Fruit fly (Drosophila melanogaster) whole organism, embryonic: ENCODE measurements around the gene CG14286.

ENCODE experiments used
- Abd-B ChIP-seq: fragments of 200-800 bp; sonication (Bioruptor generic); optimal IDR thresholded peaks from 2 replicates; lab custom pipeline; 2018; ENCODE audit warnings: missing biosample characterization, mild to moderate bottlenecking, missing genetic modification characterization, moderate library complexity
- Aef1 ChIP-seq: fragments of 200-800 bp; sonication (Bioruptor generic); IDR thresholded peaks from 3 replicates; pipeline ENCODE4 v1.3.6; 2022; ENCODE audit warnings: missing biosample characterization, missing genetic modification characterization
- Atf-2 ChIP-seq: fragments of 200-800 bp; sonication (Bioruptor generic); optimal IDR thresholded peaks from 2 replicates; lab custom pipeline; 2016; ENCODE audit warnings: missing biosample characterization, missing genetic modification characterization
- BEAF-32 ChIP-seq: fragments of 200-800 bp; sonication (Bioruptor generic); optimal IDR thresholded peaks from 3 replicates; lab custom pipeline; 2017; ENCODE audit warnings: missing biosample characterization, missing genetic modification characterization, mild to moderate bottlenecking, moderate library complexity, missing genetic modification reagents
- CG10267 ChIP-seq: fragments of 200-800 bp; sonication (Bioruptor generic); optimal IDR thresholded peaks from 2 replicates; lab custom pipeline; 2018; ENCODE audit warnings: missing biosample characterization, mild to moderate bottlenecking, missing genetic modification characterization, moderate library complexity
- CG10431 ChIP-seq: fragments of 200-800 bp; sonication (Bioruptor generic); optimal IDR thresholded peaks from 3 replicates; lab custom pipeline; 2018; ENCODE audit warnings: missing biosample characterization, mild to moderate bottlenecking, missing genetic modification characterization
- CG12659 ChIP-seq: fragments of 200-800 bp; sonication (Bioruptor generic); optimal IDR thresholded peaks from 3 replicates; lab custom pipeline; 2017; ENCODE audit warnings: mild to moderate bottlenecking, missing biosample characterization, missing genetic modification reagents, missing genetic modification characterization
- CG13624 ChIP-seq: fragments of 200-800 bp; sonication (Bioruptor generic); optimal IDR thresholded peaks from 2 replicates; lab custom pipeline; 2016; ENCODE audit warnings: missing biosample characterization, missing genetic modification characterization
- CG1529 ChIP-seq: fragments of 200-800 bp; sonication (Bioruptor generic); optimal IDR thresholded peaks from 3 replicates; lab custom pipeline; 2018; ENCODE audit warnings: missing biosample characterization, missing genetic modification characterization
- CG15514 ChIP-seq: fragments of 200-800 bp; sonication (Bioruptor generic); optimal IDR thresholded peaks from 3 replicates; lab custom pipeline; 2017; ENCODE audit warnings: missing biosample characterization, missing genetic modification characterization, mild to moderate bottlenecking, moderate library complexity, missing genetic modification reagents
- CG1602 ChIP-seq: fragments of 200-800 bp; sonication (Bioruptor generic); optimal IDR thresholded peaks from 3 replicates; lab custom pipeline; 2016; ENCODE audit warnings: missing biosample characterization, missing genetic modification characterization
- CG1647 ChIP-seq: fragments of 200-800 bp; sonication (Bioruptor generic); optimal IDR thresholded peaks from 3 replicates; lab custom pipeline; 2016; ENCODE audit warnings: missing biosample characterization, missing genetic modification characterization
- CG17186 ChIP-seq: fragments of 200-800 bp; sonication (Bioruptor generic); optimal IDR thresholded peaks from 3 replicates; lab custom pipeline; 2017; ENCODE audit warnings: missing biosample characterization, missing genetic modification reagents, missing genetic modification characterization
- CG2889 ChIP-seq: fragments of 200-800 bp; sonication (Bioruptor generic); IDR thresholded peaks from 3 replicates; pipeline ENCODE4 v1.3.6; 2022; ENCODE audit warnings: missing biosample characterization, missing genetic modification characterization
- CG33557 ChIP-seq: fragments of 200-800 bp; sonication (Bioruptor generic); optimal IDR thresholded peaks from 2 replicates; lab custom pipeline; 2019; ENCODE audit warnings: missing biosample characterization, mild to moderate bottlenecking, missing genetic modification characterization, moderate library complexity
- CG3726 ChIP-seq: fragments of 200-800 bp; sonication (Bioruptor generic); IDR thresholded peaks from 3 replicates; pipeline ENCODE4, ENCODE4 v1.3.6; 2022; ENCODE audit warnings: missing biosample characterization, missing genetic modification characterization
- CG4617 ChIP-seq: fragments of 200-800 bp; sonication (Bioruptor generic); optimal IDR thresholded peaks from 3 replicates; lab custom pipeline; 2016; ENCODE audit warnings: missing biosample characterization, missing genetic modification characterization, borderline replicate concordance
- CG6175 ChIP-seq: fragments of 200-800 bp; sonication (Bioruptor generic); IDR thresholded peaks from 3 replicates; pipeline ENCODE4 v1.3.6; 2022; ENCODE audit warnings: missing biosample characterization, missing genetic modification characterization
- CG9609 ChIP-seq: fragments of 200-800 bp; sonication (Bioruptor generic); optimal IDR thresholded peaks from 3 replicates; lab custom pipeline; 2016; ENCODE audit warnings: missing biosample characterization, missing genetic modification characterization
- CoRest ChIP-seq: fragments of 200-800 bp; sonication (Bioruptor generic); optimal IDR thresholded peaks from 3 replicates; lab custom pipeline; 2018; ENCODE audit warnings: missing biosample characterization, mild to moderate bottlenecking, missing genetic modification characterization, moderate library complexity
- D19B ChIP-seq: fragments of 200-800 bp; sonication (Bioruptor generic); optimal IDR thresholded peaks from 2 replicates; lab custom pipeline; 2017; ENCODE audit warnings: missing biosample characterization, mild to moderate bottlenecking, missing genetic modification characterization
- Dp ChIP-seq: fragments of 200-800 bp; sonication (Bioruptor generic); optimal IDR thresholded peaks from 2 replicates; lab custom pipeline; 2018; ENCODE audit warnings: missing biosample characterization, mild to moderate bottlenecking, missing genetic modification characterization, moderate library complexity
- H15 ChIP-seq: fragments of 200-800 bp; sonication (Bioruptor generic); IDR thresholded peaks from 3 replicates; pipeline ENCODE4 v1.3.6; 2022; ENCODE audit warnings: missing biosample characterization, missing genetic modification characterization
- HmgZ ChIP-seq: fragments of 200-800 bp; sonication (Bioruptor generic); optimal IDR thresholded peaks from 2 replicates; lab custom pipeline; 2018; ENCODE audit warnings: missing biosample characterization, mild to moderate bottlenecking, missing genetic modification characterization
- Hmr ChIP-seq: fragments of 200-800 bp; sonication (Bioruptor generic); optimal IDR thresholded peaks from 3 replicates; lab custom pipeline; 2017; ENCODE audit warnings: mild to moderate bottlenecking, missing biosample characterization, missing genetic modification reagents, missing genetic modification characterization
- Hmx ChIP-seq: fragments of 200-800 bp; sonication (Bioruptor generic); optimal IDR thresholded peaks from 2 replicates; lab custom pipeline; 2016; ENCODE audit warnings: missing biosample characterization, missing genetic modification characterization
- Hr39 ChIP-seq: fragments of >200 bp; optimal IDR thresholded peaks from 2 replicates; lab custom pipeline; 2017
- Jarid2 ChIP-seq: fragments of 200-800 bp; sonication (Bioruptor generic); optimal IDR thresholded peaks from 3 replicates; lab custom pipeline; 2017; ENCODE audit warnings: mild to moderate bottlenecking, missing biosample characterization, missing genetic modification reagents, missing genetic modification characterization
- Lim3 ChIP-seq: fragments of 200-800 bp; sonication (Bioruptor generic); IDR thresholded peaks from 2 replicates; pipeline ENCODE4 v1.3.6; 2022; ENCODE audit warnings: missing biosample characterization, missing genetic modification characterization
- MBD-R2 ChIP-seq: fragments of 200-800 bp; sonication (Bioruptor generic); IDR thresholded peaks from 2 replicates; pipeline ENCODE4 v1.3.6; 2022; ENCODE audit warnings: missing biosample characterization, missing genetic modification characterization
- Neu2 ChIP-seq: fragments of 200-800 bp; sonication (Bioruptor generic); optimal IDR thresholded peaks from 3 replicates; lab custom pipeline; 2016; ENCODE audit warnings: missing biosample characterization, missing genetic modification characterization, borderline replicate concordance
- Nf-YC ChIP-seq: fragments of 200-800 bp; optimal IDR thresholded peaks from 3 replicates; lab custom pipeline; 2019; ENCODE audit warnings: missing biosample characterization, mild to moderate bottlenecking, missing genetic modification characterization, moderate library complexity
- Rfx ChIP-seq: fragments of 200-800 bp; sonication (Bioruptor generic); IDR thresholded peaks from 2 replicates; pipeline ENCODE4 v1.3.6; 2022; ENCODE audit warnings: missing biosample characterization, missing genetic modification characterization
- Sox102F ChIP-seq: fragments of 200-800 bp; sonication (Bioruptor generic); optimal IDR thresholded peaks from 2 replicates; lab custom pipeline; 2018; ENCODE audit warnings: missing biosample characterization, mild to moderate bottlenecking, missing genetic modification characterization, moderate library complexity
- Taf1 ChIP-seq: fragments of 200-800 bp; sonication (Bioruptor generic); IDR thresholded peaks from 2 replicates; pipeline ENCODE4 v1.3.6; 2022; ENCODE audit warnings: missing biosample characterization, missing genetic modification characterization
- Tbp ChIP-seq: fragments of >200 bp; optimal IDR thresholded peaks from 2 replicates; lab custom pipeline; 2018; ENCODE audit warnings: missing biosample characterization, missing genetic modification characterization
- abd-A ChIP-seq: fragments of 200-800 bp; sonication (Bioruptor generic); optimal IDR thresholded peaks from 3 replicates; lab custom pipeline; 2019; ENCODE audit warnings: missing biosample characterization, mild to moderate bottlenecking, missing genetic modification characterization, moderate library complexity
- ara ChIP-seq: fragments of 200-800 bp; sonication (Bioruptor generic); IDR thresholded peaks from 2 replicates; pipeline ENCODE4 v1.3.6; 2022; ENCODE audit warnings: missing biosample characterization, missing genetic modification characterization
- cg ChIP-seq: fragments of 200-800 bp; sonication (Bioruptor generic); optimal IDR thresholded peaks from 3 replicates; lab custom pipeline; 2019; ENCODE audit warnings: missing biosample characterization, mild to moderate bottlenecking, missing genetic modification characterization, moderate library complexity
- dan ChIP-seq: fragments of 200-800 bp; sonication (Bioruptor generic); IDR thresholded peaks from 2 replicates; pipeline ENCODE4 v1.3.6; 2022; ENCODE audit warnings: missing biosample characterization, missing genetic modification characterization
- fru ChIP-seq: fragments of >200 bp; optimal IDR thresholded peaks from 2 replicates; lab custom pipeline; 2017
- grau ChIP-seq: fragments of 200-800 bp; optimal IDR thresholded peaks from 3 replicates; lab custom pipeline; 2019; ENCODE audit warnings: missing biosample characterization, mild to moderate bottlenecking, missing genetic modification characterization, moderate library complexity
- grn ChIP-seq: fragments of 200-800 bp; sonication (Bioruptor generic); optimal IDR thresholded peaks from 3 replicates; lab custom pipeline; 2017; ENCODE audit warnings: missing biosample characterization, missing genetic modification characterization
- inv ChIP-seq: fragments of 200-800 bp; sonication (Bioruptor generic); IDR thresholded peaks from 2 replicates; pipeline ENCODE4 v1.3.6; 2022; ENCODE audit warnings: missing biosample characterization, missing genetic modification characterization; ENCODE audit not compliant: partially characterized antibody
- jigr1 ChIP-seq: fragments of 200-800 bp; sonication (Bioruptor generic); IDR thresholded peaks from 3 replicates; pipeline ENCODE4 v1.3.6; 2022; ENCODE audit warnings: missing biosample characterization, missing genetic modification characterization
- psq ChIP-seq: fragments of 200-800 bp; sonication (Bioruptor generic); optimal IDR thresholded peaks from 2 replicates; lab custom pipeline; 2017; ENCODE audit warnings: missing biosample characterization, missing genetic modification characterization
- row ChIP-seq: fragments of 200-800 bp; sonication (Bioruptor generic); IDR thresholded peaks from 3 replicates; pipeline ENCODE4 v1.3.6; 2022; ENCODE audit warnings: missing biosample characterization, missing genetic modification characterization
- slou ChIP-seq: fragments of 200-800 bp; sonication (Bioruptor generic); optimal IDR thresholded peaks from 3 replicates; lab custom pipeline; 2016; ENCODE audit warnings: missing biosample characterization, missing genetic modification characterization
- sr ChIP-seq: fragments of 200-800 bp; sonication (Bioruptor generic); IDR thresholded peaks from 3 replicates; pipeline ENCODE4 v1.3.6; 2022; ENCODE audit warnings: missing biosample characterization, missing genetic modification characterization
- wek ChIP-seq: fragments of 200-800 bp; sonication (Bioruptor generic); optimal IDR thresholded peaks from 3 replicates; lab custom pipeline; 2018; ENCODE audit warnings: missing biosample characterization, mild to moderate bottlenecking, missing genetic modification characterization, moderate library complexity
- zf30C ChIP-seq: fragments of 200-800 bp; sonication (Bioruptor generic); optimal IDR thresholded peaks from 3 replicates; lab custom pipeline; 2018; ENCODE audit warnings: missing biosample characterization, mild to moderate bottlenecking, missing genetic modification characterization

CG14286 gene

dm6 chr3R:18980863-18981536 lies 42.9 kb upstream of the CG14286 start, which contains the start of the genes dnk and Smu1 (continued):
- TF ChIP-seq Neu2 (no peak), grau (tag; lab: Kevin White, UChicago) (no peak), CoRest (tag; lab: Kevin White, UChicago) (no peak), CG2889 (GFP tag; lab: Robert Waterston, UW) (no peak), ara (GFP tag; lab: Robert Waterston, UW) (no peak), row (GFP tag; lab: Robert Waterston, UW) (no peak), Hr39 (lab: Kevin White, UChicago) (no peak), slou (no peak), HmgZ (tag; lab: Kevin White, UChicago) (no peak), CG9609 (no peak), CG10267 (peak; percentile 25), CG12659 (peak; percentile 51), psq (GFP tag; lab: Kevin White, UChicago) (no peak), jigr1 (GFP tag; lab: Robert Waterston, UW) (no peak), wek (GFP tag; lab: Kevin White, UChicago) (no peak), CG13624 (GFP tag; lab: Kevin White, UChicago) (no peak), H15 (GFP tag; lab: Robert Waterston, UW) (no peak), Jarid2 (GFP tag; lab: Kevin White, UChicago) (no peak), CG17186 (GFP tag; lab: Kevin White, UChicago) (peak; percentile 2), D19B (no peak), sr (GFP tag; lab: Robert Waterston, UW) (no peak), Hmr (GFP tag; lab: Kevin White, UChicago) (no peak), CG1602 (no peak), CG6175 (GFP tag; lab: Robert Waterston, UW) (no peak), Hmx (GFP tag; lab: Kevin White, UChicago) (no peak), MBD-R2 (peak; percentile 66), CG1529 (no peak), Abd-B (no peak), Dp (GFP tag; lab: Kevin White, UChicago) (peak; percentile 43), BEAF-32 (peak; percentile 54), fru (lab: Kevin White, UChicago) (no peak)

dm6 chr3R:18983614-18984185 lies 40.2 kb upstream of the CG14286 start, which contains the start of the genes snRNP-U1-C and gukh:
snRNP-U1-C (minus strand) TSS chr3R:18983650.
gukh (plus strand) TSS chr3R:18984025.
- TF ChIP-seq grau (tag; lab: Kevin White, UChicago) (peak; percentile 85), CG1647 (GFP tag; lab: Kevin White, UChicago) (no peak), CG3726 (GFP tag; lab: Robert Waterston, UW) (peak; percentile 63; the same call in 1 of the 3 replicates), Hmr (GFP tag; lab: Kevin White, UChicago) (peak; percentile 84), grn (peak; percentile 25), inv (GFP tag; lab: Robert Waterston, UW) (peak; percentile 53), CG17186 (GFP tag; lab: Kevin White, UChicago) (peak; percentile 9), CG10431 (peak; percentile 0), Taf1 (GFP tag; lab: Robert Waterston, UW) (peak; percentile 86), Lim3 (GFP tag; lab: Robert Waterston, UW) (no peak), CG4617 (GFP tag; lab: Kevin White, UChicago) (peak; percentile 88), CG33557 (peak; percentile 38), Aef1 (no peak; the same call in 2 of the 3 replicates), Sox102F (GFP tag; lab: Kevin White, UChicago) (peak; percentile 84), cg (GFP tag; lab: Kevin White, UChicago) (no peak), CG15514 (GFP tag; lab: Kevin White, UChicago) (peak; percentile 79), Atf-2 (no peak), Rfx (GFP tag; lab: Robert Waterston, UW) (peak; percentile 90), Tbp (no peak), dan (no peak), abd-A (peak; percentile 74), zf30C (no peak), CG6175 (GFP tag; lab: Robert Waterston, UW) (peak; percentile 66; the same call in 1 of the 3 replicates), Nf-YC (tag; lab: Kevin White, UChicago) (peak; percentile 74)
